Worm (Caenorhabditis elegans) whole organism, L3 larva: ENCODE results near the gene col-115.

Experiments used
- egl-27 ChIP-seq: sonication (generic microtip); optimal IDR thresholded peaks from 4 replicates; lab custom pipeline; 2017; ENCODE audit warnings: missing biosample characterization, missing genetic modification reagents, missing genetic modification characterization
- elt-3 ChIP-seq, 3 experiments: fragments of 150-350 bp in 1 of 3; sonication (generic microtip) in 2 of 3; optimal IDR thresholded peaks; 2 replicates in 2 of 3; 4 replicates in 1 of 3; lab custom pipeline; 2014 to 2017; ENCODE audit warnings: missing biosample characterization in 3 of 3, missing genetic modification characterization in 3 of 3
- nfya-1 ChIP-seq: sonication (generic microtip); optimal IDR thresholded peaks from 2 replicates; lab custom pipeline; 2017; ENCODE audit warnings: missing genetic modification characterization, mild to moderate bottlenecking, missing compliant biosample characterization, antibody characterized with exemption, moderate library complexity; ENCODE audit not compliant: insufficient read depth
- nhr-237 ChIP-seq: fragments of 150-350 bp; optimal IDR thresholded peaks from 2 replicates; lab custom pipeline; 2014; ENCODE audit warnings: missing biosample characterization, missing genetic modification characterization
- nhr-28 ChIP-seq: fragments of 150-350 bp; optimal IDR thresholded peaks from 2 replicates; lab custom pipeline; 2014; ENCODE audit warnings: missing biosample characterization, missing genetic modification characterization
- snpc-4 ChIP-seq: fragments of 150-350 bp; optimal IDR thresholded peaks from 2 replicates; lab custom pipeline; 2014; ENCODE audit warnings: missing biosample characterization, missing genetic modification characterization
- unc-62 ChIP-seq: fragments of 150-350 bp; sonication (generic microtip); optimal IDR thresholded peaks from 4 replicates; lab custom pipeline; 2014; ENCODE audit warnings: missing biosample characterization, missing genetic modification reagents, missing genetic modification characterization
- ztf-4 ChIP-seq: fragments of 150-350 bp; optimal IDR thresholded peaks from 2 replicates; lab custom pipeline; 2014; ENCODE audit warnings: missing biosample characterization, missing genetic modification characterization

- TF ChIP-seq nfya-1 (tag; lab: Kevin White, UChicago) (no peak), elt-3 (tag; optimal IDR thresholded peaks at IDR 0.05; lab: Kevin White, UChicago) (no peak), nhr-28 (no peak), snpc-4 (tag; lab: Kevin White, UChicago) (no peak), egl-27 (no peak), ztf-4 (no peak), nhr-237 (tag; lab: Kevin White, UChicago) (no peak), unc-62 (GFP tag; lab: Kevin White, UChicago) (no peak)
Measured at ce11 chrIV:8007549-8007948, 19.1 kb downstream of the col-115 start.
